Worm (Caenorhabditis elegans) whole organism, young adult: ENCODE results near the gene srh-7.

Source experiments
- F33H1.4 ChIP-seq: fragments of 200-800 bp; sonication (Bioruptor generic); IDR thresholded peaks from 2 replicates; pipeline ENCODE4 v1.3.6; 2022; ENCODE audit warnings: missing genetic modification reagents, missing genetic modification characterization, missing compliant biosample characterization
- F55B11.4 ChIP-seq: sonication (generic microtip); optimal IDR thresholded peaks from 2 replicates; lab custom pipeline; 2016; ENCODE audit warnings: missing compliant biosample characterization, missing genetic modification characterization, borderline replicate concordance; ENCODE audit not compliant: insufficient read depth
- T26A5.8 ChIP-seq: sonication (generic microtip); optimal IDR thresholded peaks from 2 replicates; lab custom pipeline; 2016; ENCODE audit warnings: missing genetic modification characterization, missing compliant biosample characterization
- Y53F4B.3 ChIP-seq: fragments of 200-800 bp; sonication (Bioruptor generic); IDR thresholded peaks from 2 replicates; pipeline ENCODE4 v1.3.6; 2022; ENCODE audit warnings: missing genetic modification reagents, missing genetic modification characterization, missing compliant biosample characterization
- Y67H2A.10 ChIP-seq: fragments of 200-800 bp; sonication (Bioruptor generic); conservative IDR thresholded peaks from 2 replicates; pipeline ENCODE4 v1.3.6; 2022; ENCODE audit warnings: missing genetic modification reagents, missing genetic modification characterization, missing compliant biosample characterization
- ZK185.1 ChIP-seq: sonication (generic microtip); optimal IDR thresholded peaks from 2 replicates; lab custom pipeline; 2016; ENCODE audit warnings: mild to moderate bottlenecking, missing genetic modification characterization, missing compliant biosample characterization; ENCODE audit not compliant: poor library complexity, severe bottlenecking
- attf-5 ChIP-seq: fragments of 200-800 bp; sonication (Bioruptor generic); optimal IDR thresholded peaks from 2 replicates; lab custom pipeline; 2018; ENCODE audit warnings: mild to moderate bottlenecking, missing genetic modification characterization, missing compliant biosample characterization
- cebp-2 ChIP-seq: fragments of 200-800 bp; sonication (Bioruptor generic); IDR thresholded peaks from 2 replicates; pipeline ENCODE4 v1.3.6; 2022; ENCODE audit warnings: missing genetic modification characterization, missing compliant biosample characterization
- ceh-27 ChIP-seq: fragments of 200-800 bp; sonication (Bioruptor generic); optimal IDR thresholded peaks from 2 replicates; lab custom pipeline; 2018; ENCODE audit warnings: mild to moderate bottlenecking, missing genetic modification characterization, moderate library complexity, missing compliant biosample characterization
- ceh-79 ChIP-seq: sonication (generic microtip); optimal IDR thresholded peaks from 2 replicates; lab custom pipeline; 2017; ENCODE audit warnings: mild to moderate bottlenecking, missing genetic modification characterization, missing compliant biosample characterization
- ceh-91 ChIP-seq: fragments of 200-800 bp; sonication (Bioruptor generic); IDR thresholded peaks from 2 replicates; pipeline ENCODE4 v1.3.6; 2022; ENCODE audit warnings: missing genetic modification reagents, missing genetic modification characterization, missing compliant biosample characterization
- efl-1 ChIP-seq: fragments of 150-350 bp; optimal IDR thresholded peaks from 2 replicates; lab custom pipeline; 2014; ENCODE audit warnings: missing biosample characterization, missing genetic modification reagents, missing genetic modification characterization
- egl-18 ChIP-seq: fragments of 200-800 bp; sonication (Bioruptor generic); IDR thresholded peaks from 2 replicates; pipeline ENCODE4 v1.3.6; 2022; ENCODE audit warnings: missing genetic modification reagents, missing genetic modification characterization, missing compliant biosample characterization
- ets-4 ChIP-seq: fragments of 200-800 bp; sonication (Bioruptor generic); optimal IDR thresholded peaks from 2 replicates; lab custom pipeline; 2018; ENCODE audit warnings: mild to moderate bottlenecking, missing genetic modification characterization, missing compliant biosample characterization
- him-1 ChIP-seq: sonication (generic microtip); optimal IDR thresholded peaks from 2 replicates; lab custom pipeline; 2016; ENCODE audit warnings: missing genotype, missing genetic modification reagents, missing genetic modification characterization, missing compliant biosample characterization
- hsf-1 ChIP-seq: fragments of 200-800 bp; sonication (Bioruptor generic); IDR thresholded peaks from 2 replicates; pipeline ENCODE4 v1.3.6; 2022; ENCODE audit warnings: missing genetic modification reagents, missing genetic modification characterization, missing compliant biosample characterization
- lag-1 ChIP-seq: fragments of 200-800 bp; sonication (Bioruptor generic); IDR thresholded peaks from 2 replicates; pipeline ENCODE4 v1.3.6; 2022; ENCODE audit warnings: missing genetic modification reagents, missing genetic modification characterization, missing compliant biosample characterization
- let-607 ChIP-seq, 2 experiments: fragments of 200-800 bp in 1 of 2; sonication (Bioruptor generic) in 1 of 2; sonication (generic microtip) in 1 of 2; optimal IDR thresholded peaks; 2 replicates each; lab custom pipeline; 2016 to 2018; ENCODE audit warnings: mild to moderate bottlenecking in 2 of 2, missing compliant biosample characterization in 2 of 2, missing genetic modification characterization in 2 of 2, moderate library complexity in 2 of 2, missing genotype in 1 of 2
- lsy-27 ChIP-seq: sonication (generic microtip); optimal IDR thresholded peaks from 2 replicates; lab custom pipeline; 2017; ENCODE audit warnings: missing genetic modification characterization, mild to moderate bottlenecking, missing compliant biosample characterization, antibody characterized with exemption, missing genotype, borderline replicate concordance; ENCODE audit not compliant: insufficient read depth
- madf-8 ChIP-seq: fragments of 200-800 bp; sonication (Bioruptor generic); conservative IDR thresholded peaks from 2 replicates; pipeline ENCODE4 v1.3.6; 2022; ENCODE audit warnings: missing genetic modification reagents, missing genetic modification characterization, missing compliant biosample characterization
- nhr-27 ChIP-seq: fragments of 200-800 bp; sonication (Bioruptor generic); optimal IDR thresholded peaks from 2 replicates; lab custom pipeline; 2018; ENCODE audit warnings: mild to moderate bottlenecking, missing genetic modification characterization, moderate library complexity, missing compliant biosample characterization
- nhr-80 ChIP-seq: sonication (generic microtip); optimal IDR thresholded peaks from 2 replicates; lab custom pipeline; 2016; ENCODE audit warnings: missing genetic modification characterization, missing compliant biosample characterization
- nhr-90 ChIP-seq: sonication (generic microtip); optimal IDR thresholded peaks from 2 replicates; lab custom pipeline; 2016; ENCODE audit warnings: missing genotype, mild to moderate bottlenecking, missing genetic modification characterization, missing compliant biosample characterization
- rcor-1 ChIP-seq: fragments of 200-800 bp; sonication (Bioruptor generic); IDR thresholded peaks from 2 replicates; pipeline ENCODE4 v1.3.6; 2022; ENCODE audit warnings: missing genetic modification reagents, missing genetic modification characterization, missing compliant biosample characterization
- rec-8 ChIP-seq, 2 experiments: sonication (generic microtip); optimal IDR thresholded peaks; 2 replicates each; lab custom pipeline; 2016; ENCODE audit warnings: mild to moderate bottlenecking in 2 of 2, missing genetic modification characterization in 2 of 2, missing genetic modification reagents in 2 of 2, missing genotype in 2 of 2, missing biosample characterization in 1 of 2, missing compliant biosample characterization in 1 of 2, moderate library complexity in 1 of 2
- somi-1 ChIP-seq: fragments of 200-800 bp; sonication (Bioruptor generic); optimal IDR thresholded peaks from 2 replicates; lab custom pipeline; 2018; ENCODE audit warnings: mild to moderate bottlenecking, missing genetic modification characterization, missing compliant biosample characterization
- sptf-2 ChIP-seq: fragments of 200-800 bp; sonication (Bioruptor generic); optimal IDR thresholded peaks from 2 replicates; lab custom pipeline; 2018; ENCODE audit warnings: mild to moderate bottlenecking, missing genetic modification characterization, missing compliant biosample characterization
- tbx-9 ChIP-seq: sonication (generic microtip); optimal IDR thresholded peaks from 2 replicates; lab custom pipeline; 2016; ENCODE audit warnings: borderline replicate concordance, missing genetic modification characterization, inconsistent platforms, missing compliant biosample characterization
- unc-130 ChIP-seq: sonication (generic microtip); optimal IDR thresholded peaks from 2 replicates; lab custom pipeline; 2016; ENCODE audit warnings: missing genetic modification reagents, missing genetic modification characterization, missing compliant biosample characterization
- zfh-2 ChIP-seq: fragments of 200-800 bp; sonication (Bioruptor generic); conservative IDR thresholded peaks from 2 replicates; pipeline ENCODE4 v1.3.6; 2022; ENCODE audit warnings: missing genetic modification reagents, missing genetic modification characterization, missing compliant biosample characterization
- zim-3 ChIP-seq: sonication (generic microtip); optimal IDR thresholded peaks from 2 replicates; lab custom pipeline; 2017; ENCODE audit warnings: mild to moderate bottlenecking, missing genetic modification characterization, moderate library complexity, missing compliant biosample characterization
- ztf-18 ChIP-seq: sonication (generic microtip); optimal IDR thresholded peaks from 2 replicates; lab custom pipeline; 2016; ENCODE audit warnings: missing genotype, mild to moderate bottlenecking, missing genetic modification characterization, missing compliant biosample characterization
- ztf-26 ChIP-seq: sonication (generic microtip); optimal IDR thresholded peaks from 2 replicates; lab custom pipeline; 2017; ENCODE audit warnings: missing genetic modification characterization, missing compliant biosample characterization

srh-7 gene

ce11 chrV:4047541-4047940 lies 39.5 kb downstream of the srh-7 start, which contains the start of gene srh-169:
TSS of gene srh-169 (plus strand) at chrV:4047841.
- no peak for TF ChIP-seq cebp-2 (GFP tag; lab: Robert Waterston, UW)
- TF ChIP-seq ceh-27 (GFP tag; lab: Kevin White, UChicago) = no peak
- no peak for TF ChIP-seq madf-8 (GFP tag; lab: Robert Waterston, UW)
- no peak for TF ChIP-seq let-607 (tag; optimal IDR thresholded peaks at IDR 0.05; lab: Kevin White, UChicago)
- TF ChIP-seq ZK185.1 (tag; lab: Kevin White, UChicago) = no peak
- no peak for TF ChIP-seq ztf-18 (tag; lab: Kevin White, UChicago)
- no peak for TF ChIP-seq Y67H2A.10 (GFP tag; lab: Robert Waterston, UW)
- no peak for TF ChIP-seq lag-1 (GFP tag; lab: Robert Waterston, UW)
- TF ChIP-seq tbx-9 = no peak
- TF ChIP-seq rcor-1 (GFP tag; lab: Robert Waterston, UW) = no peak
- TF ChIP-seq lsy-27 (tag; lab: Kevin White, UChicago) = no peak
- TF ChIP-seq ceh-91 (GFP tag; lab: Robert Waterston, UW) = no peak
- no peak for TF ChIP-seq ceh-79 (tag; lab: Kevin White, UChicago)
- TF ChIP-seq F55B11.4 = no peak
- no peak for TF ChIP-seq nhr-27 (tag; lab: Kevin White, UChicago)
- TF ChIP-seq somi-1 (GFP tag; lab: Kevin White, UChicago) = no peak

- TF ChIP-seq hsf-1 (GFP tag; lab: Robert Waterston, UW) = peak; percentile 93
Observed at ce11 chrV:4050828-4051227, 42.8 kb downstream of the srh-7 start.

ce11 chrV:4055025-4055424 lies 47.0 kb downstream of the srh-7 start, which contains the start of gene djr-1.2:
TSS of gene djr-1.2 (minus strand) at chrV:4055125.
- TF ChIP-seq nhr-90 (tag; lab: Kevin White, UChicago) = no peak
- no peak for TF ChIP-seq zim-3 (tag; lab: Kevin White, UChicago)
- no peak for TF ChIP-seq somi-1 (GFP tag; lab: Kevin White, UChicago)
- TF ChIP-seq F33H1.4 (GFP tag; lab: Robert Waterston, UW) = no peak
- TF ChIP-seq lag-1 (GFP tag; lab: Robert Waterston, UW) = no peak
- no peak for TF ChIP-seq egl-18 (GFP tag; lab: Robert Waterston, UW)
- TF ChIP-seq efl-1 (GFP tag; lab: Kevin White, UChicago) = no peak

- no peak for TF ChIP-seq him-1 (tag; lab: Kevin White, UChicago)
- no peak for TF ChIP-seq attf-5 (GFP tag; lab: Kevin White, UChicago)
- TF ChIP-seq sptf-2 (GFP tag; lab: Kevin White, UChicago) = no peak
- TF ChIP-seq zfh-2 = no peak
- TF ChIP-seq ceh-27 (GFP tag; lab: Kevin White, UChicago) = no peak
- no peak for TF ChIP-seq Y53F4B.3 (GFP tag; lab: Robert Waterston, UW)
- no peak for TF ChIP-seq rec-8 (tag; optimal IDR thresholded peaks at IDR 0.05; lab: Kevin White, UChicago)
- TF ChIP-seq T26A5.8 (tag; lab: Kevin White, UChicago) = no peak
- no peak for TF ChIP-seq nhr-80
- TF ChIP-seq ets-4 (GFP tag; lab: Kevin White, UChicago) = no peak
- TF ChIP-seq unc-130 = no peak
- TF ChIP-seq ztf-26 = no peak
Observed at ce11 chrV:4056203-4056602, 48.2 kb downstream of the srh-7 start.
